Fruit fly (Drosophila melanogaster): Measurements from ENCODE around the gene CG11898.
A peak's percentile ranks its signal among the peaks of the same experiment; 100 is the strongest.

The CG11898 gene

DNA sequence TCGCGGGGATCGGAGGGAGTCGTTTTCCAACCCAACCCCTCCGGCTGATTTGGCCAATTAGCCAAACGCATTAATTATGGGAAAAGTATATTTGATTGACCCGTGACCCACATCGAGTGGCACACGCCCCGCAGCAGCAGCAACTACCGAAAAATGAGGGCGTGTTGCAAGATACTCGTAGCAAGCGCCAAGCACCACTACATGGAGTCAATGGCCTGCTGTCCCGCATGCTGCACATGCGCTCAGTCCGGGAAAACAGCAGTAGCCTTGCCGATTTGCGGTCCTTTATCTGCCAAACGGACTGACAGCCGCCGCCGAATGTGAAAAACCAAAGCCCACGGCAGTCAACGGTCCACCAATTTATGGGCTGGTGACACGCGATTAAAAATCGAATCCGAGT, 51.9 kb downstream of the CG11898 start:
- TF ChIP-seq eg (GFP tag; IDR thresholded peaks at IDR 0.05) (no peak), vri (GFP tag; optimal IDR thresholded peaks at IDR 0.05) (no peak), acj6 (GFP tag; optimal IDR thresholded peaks at IDR 0.05) (no peak), CG10669 (GFP tag; optimal IDR thresholded peaks at IDR 0.05) (no peak), ss (GFP tag; optimal IDR thresholded peaks at IDR 0.05) (peak in 1 of 2 experiments; percentile 16)

DNA sequence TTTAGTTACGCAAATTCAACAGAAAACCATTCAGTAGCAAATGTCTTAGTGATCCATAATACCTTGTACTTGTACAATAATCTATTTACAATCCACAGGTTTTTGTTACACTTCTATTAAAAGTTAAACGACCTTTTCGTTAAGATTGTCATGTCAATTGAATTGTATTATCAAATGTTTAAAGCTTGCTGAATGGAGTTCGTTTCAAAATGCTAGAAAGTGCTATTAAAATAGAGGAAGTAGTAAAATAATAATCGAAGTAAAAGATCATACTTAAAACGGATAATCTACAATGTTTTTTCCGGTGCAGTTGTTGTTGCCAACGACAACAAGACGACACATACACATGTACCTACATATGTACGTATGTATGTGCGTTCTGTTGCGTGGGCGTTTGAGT, 52.6 kb downstream of the CG11898 start:
- TF ChIP-seq CG32006 (GFP tag; optimal IDR thresholded peaks at IDR 0.05) (peak; percentile 28), esn (GFP tag; optimal IDR thresholded peaks at IDR 0.05) (peak; percentile 1), spab (GFP tag; optimal IDR thresholded peaks at IDR 0.05) (no peak), Hr4 (GFP tag; optimal IDR thresholded peaks at IDR 0.05) (peak; percentile 24), OdsH (GFP tag; optimal IDR thresholded peaks at IDR 0.05) (peak; percentile 15), Smox (GFP tag; optimal IDR thresholded peaks at IDR 0.05) (no peak), Met (GFP tag; optimal IDR thresholded peaks at IDR 0.05) (peak; percentile 11), Eip78C (GFP tag) (peak; percentile 76), topi (GFP tag; optimal IDR thresholded peaks at IDR 0.05) (no peak), ss (GFP tag; optimal IDR thresholded peaks at IDR 0.05) (no peak), Eip75B (GFP tag; optimal IDR thresholded peaks at IDR 0.05) (no peak), Eip93F (GFP tag; optimal IDR thresholded peaks at IDR 0.05) (no peak), dsx (GFP tag; optimal IDR thresholded peaks at IDR 0.05; ENCODE audit: poor library complexity, severe bottlenecking) (no peak), Blimp-1 (GFP tag; optimal IDR thresholded peaks at IDR 0.05) (no peak), CG6792 (GFP tag; optimal IDR thresholded peaks at IDR 0.05) (no peak), Hr39 (GFP tag; optimal IDR thresholded peaks at IDR 0.05) (no peak), Sox15 (GFP tag; optimal IDR thresholded peaks at IDR 0.05) (no peak)

DNA sequence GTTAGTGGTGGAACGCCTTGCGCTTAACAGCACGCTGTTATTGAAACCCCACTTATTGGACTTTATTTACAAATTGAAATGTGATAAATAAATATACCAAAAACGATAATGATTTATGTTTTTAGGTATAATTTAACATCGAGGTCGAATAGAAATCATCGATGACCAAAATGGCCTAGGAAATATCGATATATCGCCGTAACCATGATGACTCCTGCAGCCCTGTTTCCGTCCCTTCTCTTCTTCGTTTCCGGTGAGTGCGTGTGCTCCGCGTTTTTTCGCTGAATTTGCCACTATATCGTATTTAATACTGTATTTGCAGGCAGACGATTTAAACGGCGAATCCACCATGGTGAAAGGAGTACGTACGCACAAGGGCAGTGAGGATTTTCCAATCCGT, 54.5 kb downstream of the CG11898 start, which contains the start of gene eEF1gamma:
Gene eEF1gamma, plus strand, starts transcription at position 225 of the 400 bp plus-strand sequence.
- peak; percentile 86 for TF ChIP-seq fd85E (GFP tag; optimal IDR thresholded peaks at IDR 0.05)
- TF ChIP-seq CG11902 (GFP tag; optimal IDR thresholded peaks at IDR 0.05): peak; percentile 64
- TF ChIP-seq Sox15 (GFP tag; optimal IDR thresholded peaks at IDR 0.05): peak; percentile 66
- peak; percentile 54; the same call in 1 of the 2 replicates for TF ChIP-seq CG11294 (GFP tag; IDR thresholded peaks at IDR 0.05)
- no peak for TF ChIP-seq Smox (GFP tag; optimal IDR thresholded peaks at IDR 0.05)
- peak; percentile 75 for TF ChIP-seq Hr4 (GFP tag; optimal IDR thresholded peaks at IDR 0.05)
- peak; percentile 58 for TF ChIP-seq Gug (GFP tag; IDR thresholded peaks at IDR 0.05)
- peak; percentile 80 for TF ChIP-seq fd59A (GFP tag; optimal IDR thresholded peaks at IDR 0.05)
- TF ChIP-seq CG16779 (tag; optimal IDR thresholded peaks at IDR 0.05): peak; percentile 82
- peak; percentile 65 for TF ChIP-seq Ets96B (tag; optimal IDR thresholded peaks at IDR 0.05)
- peak; percentile 95 for TF ChIP-seq esn (GFP tag; optimal IDR thresholded peaks at IDR 0.05)
- peak; percentile 49; the same call in 2 of the 3 replicates for TF ChIP-seq CG8119 (GFP tag; IDR thresholded peaks at IDR 0.05)
- TF ChIP-seq dac (GFP tag; optimal IDR thresholded peaks at IDR 0.05): peak; percentile 78
- TF ChIP-seq svp (GFP tag): no peak
- no peak for TF ChIP-seq CG4318 (GFP tag; optimal IDR thresholded peaks at IDR 0.05)
- peak; percentile 91 for TF ChIP-seq vri (GFP tag; optimal IDR thresholded peaks at IDR 0.05)
- TF ChIP-seq net (GFP tag; optimal IDR thresholded peaks at IDR 0.05): peak; percentile 94
- TF ChIP-seq lz (GFP tag; optimal IDR thresholded peaks at IDR 0.05): peak; percentile 94
- TF ChIP-seq CG10631 (GFP tag; optimal IDR thresholded peaks at IDR 0.05): no peak
- peak; percentile 93 for TF ChIP-seq Sox102F (GFP tag; optimal IDR thresholded peaks at IDR 0.05)
- peak; percentile 93 for TF ChIP-seq Eip75B (GFP tag; optimal IDR thresholded peaks at IDR 0.05)
- TF ChIP-seq fkh (GFP tag; optimal IDR thresholded peaks at IDR 0.05): peak; percentile 94
- peak; percentile 62 for TF ChIP-seq CG6276 (GFP tag; optimal IDR thresholded peaks at IDR 0.05)
- no peak for TF ChIP-seq achi (GFP tag; optimal IDR thresholded peaks at IDR 0.05)
- TF ChIP-seq CG9139 (GFP tag; optimal IDR thresholded peaks at IDR 0.05): no peak
- peak; percentile 61 for TF ChIP-seq Lpt (GFP tag; optimal IDR thresholded peaks at IDR 0.05)
- peak; percentile 91 for TF ChIP-seq acj6 (GFP tag; optimal IDR thresholded peaks at IDR 0.05)
- peak; percentile 90 for TF ChIP-seq pdm3 (GFP tag; optimal IDR thresholded peaks at IDR 0.05)
- TF ChIP-seq Eip78C (GFP tag): peak; percentile 97
- TF ChIP-seq dsx (GFP tag; optimal IDR thresholded peaks at IDR 0.05; ENCODE audit: poor library complexity, severe bottlenecking): peak; percentile 66
- TF ChIP-seq Blimp-1 (GFP tag; optimal IDR thresholded peaks at IDR 0.05): peak; percentile 86
- TF ChIP-seq CG6792 (GFP tag; optimal IDR thresholded peaks at IDR 0.05): peak; percentile 88
- TF ChIP-seq CG6808 (GFP tag; optimal IDR thresholded peaks at IDR 0.05): peak; percentile 85
- no peak for TF ChIP-seq Hr38 (GFP tag; optimal IDR thresholded peaks at IDR 0.05)
- peak in 1 of 2 experiments; percentile 94 for TF ChIP-seq salr (GFP tag; optimal IDR thresholded peaks at IDR 0.05)
- TF ChIP-seq CG3032 (tag; optimal IDR thresholded peaks at IDR 0.05): peak; percentile 81
- peak; percentile 98 for TF ChIP-seq CG6854 (GFP tag; optimal IDR thresholded peaks at IDR 0.05)

Data from whole organism, prepupa.